Fruit fly (Drosophila melanogaster) whole organism, adult: ENCODE measurements around the gene VhaAC45RP.

Experiments used
- CG11617 ChIP-seq: fragments of 200-800 bp; sonication (Bioruptor generic); optimal IDR thresholded peaks from 2 replicates; lab custom pipeline; 2017; ENCODE audit warnings: mild to moderate bottlenecking, missing biosample characterization, missing genetic modification reagents, missing genetic modification characterization
- CG12768 ChIP-seq: fragments of 200-800 bp; sonication (Bioruptor generic); optimal IDR thresholded peaks from 2 replicates; lab custom pipeline; 2017; ENCODE audit warnings: missing biosample characterization, missing genetic modification characterization, mild to moderate bottlenecking, moderate library complexity, missing genetic modification reagents
- CG14711 ChIP-seq: fragments of 200-800 bp; sonication (Bioruptor generic); optimal IDR thresholded peaks from 2 replicates; lab custom pipeline; 2018; ENCODE audit warnings: missing biosample characterization, mild to moderate bottlenecking, missing genetic modification characterization, moderate library complexity
- CG1620 ChIP-seq: fragments of 200-800 bp; sonication (Bioruptor generic); optimal IDR thresholded peaks from 2 replicates; lab custom pipeline; 2016; ENCODE audit warnings: missing biosample characterization, missing genetic modification characterization
- CG33017 ChIP-seq: fragments of 200-800 bp; sonication (Bioruptor generic); optimal IDR thresholded peaks from 2 replicates; lab custom pipeline; 2018; ENCODE audit warnings: missing biosample characterization, mild to moderate bottlenecking, missing genetic modification characterization, moderate library complexity
- CG5204 ChIP-seq: fragments of 200-800 bp; sonication (Bioruptor generic); optimal IDR thresholded peaks from 2 replicates; lab custom pipeline; 2016; ENCODE audit warnings: missing biosample characterization, missing genetic modification characterization
- CG7045 ChIP-seq: fragments of 200-800 bp; sonication (Bioruptor generic); optimal IDR thresholded peaks from 2 replicates; lab custom pipeline; 2017; ENCODE audit warnings: missing biosample characterization, mild to moderate bottlenecking, missing genetic modification characterization
- CG7101 ChIP-seq: fragments of 200-800 bp; sonication (Bioruptor generic); optimal IDR thresholded peaks from 2 replicates; lab custom pipeline; 2018; ENCODE audit warnings: missing biosample characterization, mild to moderate bottlenecking, missing genetic modification characterization, moderate library complexity
- Clk ChIP-seq: fragments of 200-800 bp; sonication (Bioruptor generic); optimal IDR thresholded peaks from 2 replicates; lab custom pipeline; 2017; ENCODE audit warnings: missing biosample characterization, missing genetic modification characterization
- Crg-1 ChIP-seq: fragments of 200-800 bp; sonication (Bioruptor generic); optimal IDR thresholded peaks from 2 replicates; lab custom pipeline; 2016; ENCODE audit warnings: missing biosample characterization, missing genetic modification characterization
- Hr96 ChIP-seq: fragments of 200-800 bp; sonication (Bioruptor generic); optimal IDR thresholded peaks from 2 replicates; lab custom pipeline; 2016; ENCODE audit warnings: missing biosample characterization, missing genetic modification characterization
- Mnt ChIP-seq: fragments of 200-800 bp; sonication (Bioruptor generic); optimal IDR thresholded peaks from 2 replicates; lab custom pipeline; 2016; ENCODE audit warnings: missing biosample characterization, mild to moderate bottlenecking, missing genetic modification characterization
- bab1 ChIP-seq: fragments of 200-800 bp; sonication (Bioruptor generic); optimal IDR thresholded peaks from 3 replicates; lab custom pipeline; 2019; ENCODE audit warnings: missing biosample characterization, mild to moderate bottlenecking, missing genetic modification characterization, moderate library complexity
- cic ChIP-seq: fragments of 200-800 bp; sonication (Bioruptor generic); optimal IDR thresholded peaks from 2 replicates; lab custom pipeline; 2017; ENCODE audit warnings: missing biosample characterization, mild to moderate bottlenecking, missing genetic modification characterization, moderate library complexity
- cnc ChIP-seq, 2 experiments: fragments of >200 bp; optimal IDR thresholded peaks; 2 replicates each; lab custom pipeline; 2017
- kay ChIP-seq: fragments of 200-800 bp; sonication (Bioruptor generic); peaks from one replicate; lab custom pipeline; 2016; ENCODE audit warnings: missing biosample characterization, missing genetic modification characterization, borderline replicate concordance
- ovo ChIP-seq: fragments of 200-800 bp; sonication (Bioruptor generic); optimal IDR thresholded peaks from 2 replicates; lab custom pipeline; 2016; ENCODE audit warnings: missing biosample characterization, missing genetic modification characterization
- pad ChIP-seq: fragments of 200-800 bp; sonication (Bioruptor generic); optimal IDR thresholded peaks from 3 replicates; lab custom pipeline; 2017; ENCODE audit warnings: missing biosample characterization, missing genetic modification characterization, mild to moderate bottlenecking, moderate library complexity, missing genetic modification reagents
- tj ChIP-seq: fragments of 200-800 bp; sonication (Bioruptor generic); optimal IDR thresholded peaks from 3 replicates; lab custom pipeline; 2017; ENCODE audit warnings: missing biosample characterization, mild to moderate bottlenecking, missing genetic modification characterization, moderate library complexity
- toe ChIP-seq: fragments of 200-800 bp; sonication (Bioruptor generic); optimal IDR thresholded peaks from 2 replicates; lab custom pipeline; 2016; ENCODE audit warnings: missing biosample characterization, missing genetic modification characterization

Gene VhaAC45RP

dm6 chr3R:30200091-30200698, 34.0 kb upstream of the VhaAC45RP start:
- TF ChIP-seq kay (GFP tag; lab: Kevin White, UChicago): peak; percentile 61
- peak; percentile 12 for TF ChIP-seq cic (GFP tag; lab: Kevin White, UChicago)
- TF ChIP-seq CG14711: no peak
- no peak for TF ChIP-seq CG7045

- no peak for TF ChIP-seq CG14711
- TF ChIP-seq pad (GFP tag; lab: Kevin White, UChicago): no peak
- no peak for TF ChIP-seq CG1620 (GFP tag; lab: Kevin White, UChicago)
- TF ChIP-seq ovo (GFP tag; lab: Kevin White, UChicago): no peak
- no peak for TF ChIP-seq Hr96
- no peak for TF ChIP-seq Clk (GFP tag; lab: Kevin White, UChicago)
- no peak for TF ChIP-seq CG5204 (GFP tag; lab: Kevin White, UChicago)
- no peak for TF ChIP-seq CG7045
- TF ChIP-seq CG33017: no peak
- no peak for TF ChIP-seq cnc (optimal IDR thresholded peaks at IDR 0.05; lab: Kevin White, UChicago)
- no peak for TF ChIP-seq CG7101 (tag; lab: Kevin White, UChicago)
- TF ChIP-seq toe (GFP tag; lab: Kevin White, UChicago): no peak
- TF ChIP-seq cic (GFP tag; lab: Kevin White, UChicago): no peak
- TF ChIP-seq CG11617 (GFP tag; lab: Kevin White, UChicago): no peak
- TF ChIP-seq Crg-1: no peak
Observed at dm6 chr3R:30198793-30199192, 32.6 kb upstream of the VhaAC45RP start.

dm6 chr3R:30197796-30198195, 31.6 kb upstream of the VhaAC45RP start:
- TF ChIP-seq CG14711 (no peak), pad (GFP tag; lab: Kevin White, UChicago) (no peak), ovo (GFP tag; lab: Kevin White, UChicago) (no peak), cnc (optimal IDR thresholded peaks at IDR 0.05; lab: Kevin White, UChicago) (no peak), Crg-1 (no peak), CG33017 (no peak), Hr96 (no peak), CG7101 (tag; lab: Kevin White, UChicago) (no peak), toe (GFP tag; lab: Kevin White, UChicago) (no peak), CG11617 (GFP tag; lab: Kevin White, UChicago) (no peak), CG12768 (GFP tag; lab: Kevin White, UChicago) (no peak)

- TF ChIP-seq cnc (optimal IDR thresholded peaks at IDR 0.05; lab: Kevin White, UChicago) (no peak), ovo (GFP tag; lab: Kevin White, UChicago) (no peak), tj (GFP tag; lab: Kevin White, UChicago) (no peak)
Observed at dm6 chr3R:30196128-30196527, 29.9 kb upstream of the VhaAC45RP start, which contains the start of gene CG15531. TSS of gene CG15531 (minus strand) at chr3R:30196228.

dm6 chr3R:30195606-30196049, 29.4 kb upstream of the VhaAC45RP start:
- peak; percentile 20 for TF ChIP-seq CG14711
- peak; percentile 10 for TF ChIP-seq cic (GFP tag; lab: Kevin White, UChicago)
- no peak for TF ChIP-seq kay (GFP tag; lab: Kevin White, UChicago)
- peak; percentile 22 for TF ChIP-seq Crg-1
- TF ChIP-seq CG5204 (GFP tag; lab: Kevin White, UChicago): no peak
- peak; percentile 19 for TF ChIP-seq CG33017
- TF ChIP-seq pad (GFP tag; lab: Kevin White, UChicago): no peak
- TF ChIP-seq CG12768 (GFP tag; lab: Kevin White, UChicago): no peak
- TF ChIP-seq CG1620 (GFP tag; lab: Kevin White, UChicago): peak; percentile 44
- TF ChIP-seq Mnt: peak; percentile 84
- TF ChIP-seq tj (GFP tag; lab: Kevin White, UChicago): no peak
- peak; percentile 80 for TF ChIP-seq bab1
- TF ChIP-seq Hr96: no peak
- no peak for TF ChIP-seq cnc (optimal IDR thresholded peaks at IDR 0.05; lab: Kevin White, UChicago)
- no peak for TF ChIP-seq Clk (GFP tag; lab: Kevin White, UChicago)
- peak; percentile 54 for TF ChIP-seq CG7101 (tag; lab: Kevin White, UChicago)
- peak; percentile 29 for TF ChIP-seq CG11617 (GFP tag; lab: Kevin White, UChicago)

- TF ChIP-seq CG14711 (no peak), Hr96 (no peak), pad (GFP tag; lab: Kevin White, UChicago) (no peak), CG11617 (GFP tag; lab: Kevin White, UChicago) (no peak), cic (GFP tag; lab: Kevin White, UChicago) (no peak), Mnt (no peak), toe (GFP tag; lab: Kevin White, UChicago) (no peak)
Observed at dm6 chr3R:30193826-30194225, 27.6 kb upstream of the VhaAC45RP start.

dm6 chr3R:30191462-30191874, 25.2 kb upstream of the VhaAC45RP start:
- peak; percentile 46 for TF ChIP-seq tj (GFP tag; lab: Kevin White, UChicago)
- no peak for TF ChIP-seq CG33017
